Fruit fly (Drosophila melanogaster) whole organism, adult: Measurements from ENCODE around the gene Tailor.

Experiments used
- CG14711 ChIP-seq: fragments of 200-800 bp; sonication (Bioruptor generic); optimal IDR thresholded peaks from 2 replicates; lab custom pipeline; 2018; ENCODE audit warnings: missing biosample characterization, mild to moderate bottlenecking, missing genetic modification characterization, moderate library complexity
- CG1620 ChIP-seq: fragments of 200-800 bp; sonication (Bioruptor generic); optimal IDR thresholded peaks from 2 replicates; lab custom pipeline; 2016; ENCODE audit warnings: missing biosample characterization, missing genetic modification characterization
- CG5204 ChIP-seq: fragments of 200-800 bp; sonication (Bioruptor generic); optimal IDR thresholded peaks from 2 replicates; lab custom pipeline; 2016; ENCODE audit warnings: missing biosample characterization, missing genetic modification characterization
- CG7101 ChIP-seq: fragments of 200-800 bp; sonication (Bioruptor generic); optimal IDR thresholded peaks from 2 replicates; lab custom pipeline; 2018; ENCODE audit warnings: missing biosample characterization, mild to moderate bottlenecking, missing genetic modification characterization, moderate library complexity
- Clk ChIP-seq: fragments of 200-800 bp; sonication (Bioruptor generic); optimal IDR thresholded peaks from 2 replicates; lab custom pipeline; 2017; ENCODE audit warnings: missing biosample characterization, missing genetic modification characterization
- Crg-1 ChIP-seq: fragments of 200-800 bp; sonication (Bioruptor generic); optimal IDR thresholded peaks from 2 replicates; lab custom pipeline; 2016; ENCODE audit warnings: missing biosample characterization, missing genetic modification characterization
- bab1 ChIP-seq: fragments of 200-800 bp; sonication (Bioruptor generic); optimal IDR thresholded peaks from 3 replicates; lab custom pipeline; 2019; ENCODE audit warnings: missing biosample characterization, mild to moderate bottlenecking, missing genetic modification characterization, moderate library complexity
- cnc ChIP-seq, 2 experiments: fragments of >200 bp; optimal IDR thresholded peaks; 2 replicates each; lab custom pipeline; 2017
- kay ChIP-seq: fragments of 200-800 bp; sonication (Bioruptor generic); peaks from one replicate; lab custom pipeline; 2016; ENCODE audit warnings: missing biosample characterization, missing genetic modification characterization, borderline replicate concordance
- tj ChIP-seq: fragments of 200-800 bp; sonication (Bioruptor generic); optimal IDR thresholded peaks from 3 replicates; lab custom pipeline; 2017; ENCODE audit warnings: missing biosample characterization, mild to moderate bottlenecking, missing genetic modification characterization, moderate library complexity

- TF ChIP-seq tj (GFP tag; lab: Kevin White, UChicago) = peak; percentile 29
- TF ChIP-seq kay (GFP tag; lab: Kevin White, UChicago) = no peak
- TF ChIP-seq Clk (GFP tag; lab: Kevin White, UChicago) = no peak
- no peak for TF ChIP-seq CG7101 (tag; lab: Kevin White, UChicago)
- TF ChIP-seq cnc (optimal IDR thresholded peaks at IDR 0.05; lab: Kevin White, UChicago) = no peak
- no peak for TF ChIP-seq CG5204 (GFP tag; lab: Kevin White, UChicago)
- no peak for TF ChIP-seq bab1 (GFP tag; lab: Kevin White, UChicago)
- TF ChIP-seq Crg-1 = no peak
- TF ChIP-seq CG14711 = no peak
- TF ChIP-seq CG1620 (GFP tag; lab: Kevin White, UChicago) = no peak
These were observed 17.3 kb upstream of the Tailor start for dm6 chr3R:7102853-7103833.
